Fruit fly (Drosophila melanogaster) S2 (cell line): ENCODE measurements around the gene PH4alphaNE3.

Experiments
- CG8478 ChIP-seq: fragments of >200 bp; optimal IDR thresholded peaks from 2 replicates; lab custom pipeline; 2018
- CTCF ChIP-seq, 2 experiments: fragments of >200 bp; optimal IDR thresholded peaks; 2 replicates each; lab custom pipeline; 2018

PH4alphaNE3 gene

dm6 chr3R:30596704-30597103, 7.3 kb upstream of the PH4alphaNE3 start, which contains the start of gene CG31019:
TSS of gene CG31019 (plus strand) at chr3R:30597004.
- TF ChIP-seq CTCF (optimal IDR thresholded peaks at IDR 0.05; lab: Kevin White, UChicago), result no peak
- no peak for TF ChIP-seq CG8478 (lab: Kevin White, UChicago)

- TF ChIP-seq CG8478 (lab: Kevin White, UChicago) (no peak), CTCF (optimal IDR thresholded peaks at IDR 0.05; lab: Kevin White, UChicago) (no peak)
These were observed 4.5 kb upstream of the PH4alphaNE3 start for dm6 chr3R:30599404-30599980.

- TF ChIP-seq CG8478 (lab: Kevin White, UChicago), result no peak
- TF ChIP-seq CTCF (optimal IDR thresholded peaks at IDR 0.05; lab: Kevin White, UChicago), result no peak
These were observed 3.6 kb upstream of the PH4alphaNE3 start for dm6 chr3R:30600154-30601009.

dm6 chr3R:30601440-30602256, 2.3 kb upstream of the PH4alphaNE3 start, which contains the start of the genes CG2246 and CG31021:
TSS of gene CG2246 (minus strand) at chr3R:30601489.
TSS of gene CG31021 (plus strand) at chr3R:30602206.
- TF ChIP-seq CG8478 (lab: Kevin White, UChicago) (no peak), CTCF (optimal IDR thresholded peaks at IDR 0.05; lab: Kevin White, UChicago) (peak; percentile 66 to 72)

dm6 chr3R:30605889-30606288, 1.9 kb downstream of the PH4alphaNE3 start, which contains the start of gene CG31016:
TSS of gene CG31016 (plus strand) at chr3R:30606189.
- TF ChIP-seq CG8478 (lab: Kevin White, UChicago) (no peak), CTCF (optimal IDR thresholded peaks at IDR 0.05; lab: Kevin White, UChicago) (no peak)

- TF ChIP-seq CTCF (optimal IDR thresholded peaks at IDR 0.05; lab: Kevin White, UChicago) (no peak), CG8478 (lab: Kevin White, UChicago) (no peak)
These were observed 12.3 kb downstream of the PH4alphaNE3 start for dm6 chr3R:30616098-30616857.

dm6 chr3R:30617457-30617856, 13.5 kb downstream of the PH4alphaNE3 start:
- TF ChIP-seq CG8478 (lab: Kevin White, UChicago), result no peak
- TF ChIP-seq CTCF (optimal IDR thresholded peaks at IDR 0.05; lab: Kevin White, UChicago), result no peak

dm6 chr3R:30621806-30622205, 17.8 kb downstream of the PH4alphaNE3 start, which contains the start of gene CG44954:
TSS of gene CG44954 (minus strand) at chr3R:30621906.
- TF ChIP-seq CG8478 (lab: Kevin White, UChicago) (no peak), CTCF (optimal IDR thresholded peaks at IDR 0.05; lab: Kevin White, UChicago) (no peak)

dm6 chr3R:30628928-30629327, 24.9 kb downstream of the PH4alphaNE3 start, which contains the start of gene CG2267:
TSS of gene CG2267 (minus strand) at chr3R:30629028.
- no peak for TF ChIP-seq CG8478 (lab: Kevin White, UChicago)
- TF ChIP-seq CTCF (optimal IDR thresholded peaks at IDR 0.05; lab: Kevin White, UChicago), result no peak

dm6 chr3R:30643240-30643639, 39.3 kb downstream of the PH4alphaNE3 start:
- TF ChIP-seq CTCF (optimal IDR thresholded peaks at IDR 0.05; lab: Kevin White, UChicago), result no peak
- TF ChIP-seq CG8478 (lab: Kevin White, UChicago), result no peak

dm6 chr3R:30645780-30646179, 41.8 kb downstream of the PH4alphaNE3 start, which contains the start of gene CG31013:
TSS of gene CG31013 (minus strand) at chr3R:30645880.
- no peak for TF ChIP-seq CG8478 (lab: Kevin White, UChicago)
- no peak for TF ChIP-seq CTCF (optimal IDR thresholded peaks at IDR 0.05; lab: Kevin White, UChicago)

- TF ChIP-seq CTCF (optimal IDR thresholded peaks at IDR 0.05; lab: Kevin White, UChicago) (no peak), CG8478 (lab: Kevin White, UChicago) (no peak)
These were observed 44.5 kb downstream of the PH4alphaNE3 start, which contains the start of gene PH4alphaPV for dm6 chr3R:30648451-30648850. TSS of gene PH4alphaPV (minus strand) at chr3R:30648551.

- TF ChIP-seq CTCF (optimal IDR thresholded peaks at IDR 0.05; lab: Kevin White, UChicago), result no peak
- no peak for TF ChIP-seq CG8478 (lab: Kevin White, UChicago)
These were observed 44.9 kb downstream of the PH4alphaNE3 start, which contains the start of gene CG34432 for dm6 chr3R:30648851-30649250. TSS of gene CG34432 (plus strand) at chr3R:30649151.
